Worm (Caenorhabditis elegans) whole organism, mixed stage, embryonic: Measurements from ENCODE around the gene cab-1.

Source experiments
- M03D4.4 ChIP-seq: sonication (generic microtip); optimal IDR thresholded peaks from 2 replicates; lab custom pipeline; 2017; ENCODE audit warnings: mild to moderate bottlenecking, missing genetic modification characterization, missing compliant biosample characterization
- bed-3 ChIP-seq: fragments of 200-800 bp; sonication (Bioruptor generic); optimal IDR thresholded peaks from 3 replicates; lab custom pipeline; 2018; ENCODE audit warnings: mild to moderate bottlenecking, missing genetic modification characterization, moderate library complexity, missing compliant biosample characterization
- blmp-1 ChIP-seq: fragments of 150-350 bp; optimal IDR thresholded peaks from 2 replicates; lab custom pipeline; 2014; ENCODE audit warnings: missing biosample characterization, missing genetic modification characterization
- ceh-83 ChIP-seq: fragments of 200-800 bp; sonication (Bioruptor generic); optimal IDR thresholded peaks from 2 replicates; lab custom pipeline; 2018; ENCODE audit warnings: mild to moderate bottlenecking, missing genetic modification characterization, missing compliant biosample characterization
- ces-1 ChIP-seq: fragments of 150-350 bp; optimal IDR thresholded peaks from 2 replicates; lab custom pipeline; 2014; ENCODE audit warnings: missing biosample characterization, missing genetic modification reagents, missing genetic modification characterization
- drap-1 ChIP-seq: fragments of 200-800 bp; sonication (Bioruptor generic); optimal IDR thresholded peaks from 3 replicates; lab custom pipeline; 2018; ENCODE audit warnings: mild to moderate bottlenecking, missing genetic modification characterization, missing compliant biosample characterization
- elt-1 ChIP-seq: sonication (generic microtip); optimal IDR thresholded peaks from 2 replicates; lab custom pipeline; 2017; ENCODE audit warnings: missing genetic modification characterization, mild to moderate bottlenecking, missing compliant biosample characterization, antibody characterized with exemption, moderate library complexity, borderline replicate concordance; ENCODE audit not compliant: insufficient read depth
- elt-3 ChIP-seq: fragments of 150-350 bp; optimal IDR thresholded peaks from 2 replicates; lab custom pipeline; 2014; ENCODE audit warnings: missing biosample characterization, missing genetic modification characterization
- flh-1 ChIP-seq: fragments of 200-800 bp; sonication (Bioruptor generic); optimal IDR thresholded peaks from 2 replicates; lab custom pipeline; 2018; ENCODE audit warnings: mild to moderate bottlenecking, missing genetic modification characterization, moderate library complexity, missing compliant biosample characterization
- ham-2 ChIP-seq: fragments of 200-800 bp; sonication (Bioruptor generic); optimal IDR thresholded peaks from 2 replicates; lab custom pipeline; 2018; ENCODE audit warnings: mild to moderate bottlenecking, missing genetic modification characterization, missing compliant biosample characterization
- hlh-1 ChIP-seq: fragments of 150-350 bp; optimal IDR thresholded peaks from 2 replicates; lab custom pipeline; 2014; ENCODE audit warnings: missing biosample characterization, missing genetic modification reagents, missing genetic modification characterization
- lin-13 ChIP-seq: fragments of 150-350 bp; optimal IDR thresholded peaks from 2 replicates; lab custom pipeline; 2014; ENCODE audit warnings: missing biosample characterization, missing genetic modification characterization
- lin-32 ChIP-seq: fragments of 200-800 bp; sonication (Bioruptor generic); optimal IDR thresholded peaks from 2 replicates; lab custom pipeline; 2018; ENCODE audit warnings: mild to moderate bottlenecking, missing genetic modification characterization, missing compliant biosample characterization
- lsy-2 ChIP-seq: fragments of 150-350 bp; optimal IDR thresholded peaks from 2 replicates; lab custom pipeline; 2014; ENCODE audit warnings: missing biosample characterization, missing genetic modification characterization
- mab-5 ChIP-seq: fragments of 150-350 bp; optimal IDR thresholded peaks from 2 replicates; lab custom pipeline; 2014; ENCODE audit warnings: missing biosample characterization, missing genetic modification characterization
- mep-1 ChIP-seq: fragments of 150-350 bp; optimal IDR thresholded peaks from 2 replicates; lab custom pipeline; 2017; ENCODE audit warnings: missing biosample characterization, missing genetic modification reagents, missing genetic modification characterization, inconsistent platforms
- mls-2 ChIP-seq: sonication (generic microtip); optimal IDR thresholded peaks from 2 replicates; lab custom pipeline; 2016; ENCODE audit warnings: mild to moderate bottlenecking, missing genetic modification characterization, moderate library complexity, missing compliant biosample characterization
- nhr-12 ChIP-seq: fragments of 150-350 bp; optimal IDR thresholded peaks from 2 replicates; lab custom pipeline; 2014; ENCODE audit warnings: missing biosample characterization, missing genetic modification characterization
- nhr-2 ChIP-seq: fragments of 150-350 bp; optimal IDR thresholded peaks from 2 replicates; lab custom pipeline; 2014; ENCODE audit warnings: missing biosample characterization, missing genetic modification characterization
- nhr-237 ChIP-seq: fragments of 150-350 bp; optimal IDR thresholded peaks from 2 replicates; lab custom pipeline; 2014; ENCODE audit warnings: missing biosample characterization, missing genetic modification characterization
- nhr-28 ChIP-seq: fragments of 150-350 bp; optimal IDR thresholded peaks from 2 replicates; lab custom pipeline; 2014; ENCODE audit warnings: missing biosample characterization, missing genetic modification characterization
- pha-4 ChIP-seq: fragments of 150-350 bp; optimal IDR thresholded peaks from 2 replicates; lab custom pipeline; 2018; ENCODE audit warnings: missing biosample characterization, missing genetic modification reagents, missing genetic modification characterization
- sem-2 ChIP-seq: fragments of 200-800 bp; sonication (Bioruptor generic); optimal IDR thresholded peaks from 2 replicates; lab custom pipeline; 2018; ENCODE audit warnings: mild to moderate bottlenecking, missing genetic modification characterization, missing compliant biosample characterization
- sptf-1 ChIP-seq: sonication (generic microtip); optimal IDR thresholded peaks from 2 replicates; lab custom pipeline; 2017; ENCODE audit warnings: mild to moderate bottlenecking, missing genetic modification characterization, moderate library complexity, missing compliant biosample characterization
- tbx-8 ChIP-seq: fragments of 200-800 bp; sonication (Bioruptor generic); optimal IDR thresholded peaks from 2 replicates; lab custom pipeline; 2018; ENCODE audit warnings: mild to moderate bottlenecking, missing genetic modification characterization, moderate library complexity, missing compliant biosample characterization
- unc-120 ChIP-seq: sonication (generic microtip); optimal IDR thresholded peaks from 2 replicates; lab custom pipeline; 2017; ENCODE audit warnings: missing genetic modification characterization, missing compliant biosample characterization; ENCODE audit not compliant: poor library complexity, severe bottlenecking
- unc-39 ChIP-seq: fragments of 150-350 bp; optimal IDR thresholded peaks from 2 replicates; lab custom pipeline; 2014; ENCODE audit warnings: missing biosample characterization, missing genetic modification characterization
- ztf-11 ChIP-seq: fragments of 150-350 bp; optimal IDR thresholded peaks from 2 replicates; lab custom pipeline; 2014; ENCODE audit warnings: missing biosample characterization, missing genetic modification characterization

The cab-1 gene

DNA sequence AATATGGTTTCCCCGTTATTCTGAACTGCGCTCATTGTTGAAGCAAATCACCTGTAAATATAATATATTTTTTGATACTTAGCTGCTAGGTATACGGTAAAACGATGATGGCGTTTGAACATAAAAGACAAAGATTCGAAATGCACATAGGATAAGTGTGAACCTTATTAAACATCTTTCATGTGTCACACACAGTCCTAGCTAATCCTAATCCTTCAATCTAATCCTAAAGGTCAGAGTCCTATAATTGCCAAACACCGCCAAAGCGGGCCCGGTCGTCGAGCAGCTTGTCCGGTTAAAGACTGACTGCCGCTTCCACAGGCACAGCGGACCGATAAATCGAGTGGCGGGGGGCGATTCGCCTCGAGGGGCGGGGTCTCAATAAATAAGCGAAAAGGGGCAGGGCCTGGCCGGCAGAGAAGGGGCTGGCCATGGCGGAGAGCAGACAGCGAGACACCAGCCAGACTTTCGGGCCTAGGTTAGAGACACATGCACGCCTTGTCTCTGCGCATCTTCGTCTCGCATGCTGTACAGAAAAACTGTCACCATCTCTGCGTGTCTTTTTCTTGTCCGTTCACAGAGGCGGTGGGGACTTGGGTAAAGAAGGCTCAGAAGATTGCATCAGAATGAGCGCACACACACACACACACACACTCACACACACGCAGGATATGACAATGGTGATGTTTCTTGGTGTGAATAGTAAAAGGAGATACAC is 40.9 kb downstream of the cab-1 start, which contains the start of gene F57G12.1 (continued):
- TF ChIP-seq ham-2 (GFP tag; lab: Kevin White, UChicago) (peak; percentile 87), mls-2 (tag; lab: Kevin White, UChicago) (peak; percentile 75), sptf-1 (tag; lab: Kevin White, UChicago) (peak; percentile 66), unc-39 (tag; lab: Kevin White, UChicago) (no peak), elt-1 (tag; lab: Kevin White, UChicago) (peak; percentile 32)
- TF ChIP-seq, all 35 proteins: peak for 22

ce11 chrX:12169390-12169789 is 43.3 kb downstream of the cab-1 start:
- TF ChIP-seq nhr-237 (tag; lab: Kevin White, UChicago) (no peak), ceh-83 (GFP tag; lab: Kevin White, UChicago) (peak; percentile 50)
- TF ChIP-seq, all 35 proteins: peak for 1

DNA sequence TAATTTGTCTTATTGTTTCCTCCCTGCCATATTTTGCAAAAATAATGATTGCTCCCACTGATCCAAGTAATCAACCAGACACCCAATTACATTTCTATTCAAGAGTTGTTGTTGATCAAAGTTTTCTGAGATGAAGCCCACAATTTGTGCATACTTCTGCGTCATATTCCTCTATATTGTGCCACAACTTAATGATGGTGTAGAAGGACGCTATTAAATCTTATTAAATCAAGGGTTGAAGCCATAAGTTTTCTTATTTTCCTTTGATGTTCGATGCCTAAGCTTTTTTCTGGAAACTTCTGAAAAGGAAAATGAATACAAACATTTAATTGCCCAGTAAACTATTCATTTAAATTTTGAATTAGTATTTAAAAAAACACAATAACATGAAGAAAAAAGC is 43.9 kb downstream of the cab-1 start:
- TF ChIP-seq ces-1 (GFP tag; lab: Kevin White, UChicago), result peak; percentile 69
- TF ChIP-seq ztf-11 (tag; lab: Kevin White, UChicago), result no peak
- no peak for TF ChIP-seq mab-5 (tag; lab: Kevin White, UChicago)
- TF ChIP-seq nhr-12, result no peak

DNA sequence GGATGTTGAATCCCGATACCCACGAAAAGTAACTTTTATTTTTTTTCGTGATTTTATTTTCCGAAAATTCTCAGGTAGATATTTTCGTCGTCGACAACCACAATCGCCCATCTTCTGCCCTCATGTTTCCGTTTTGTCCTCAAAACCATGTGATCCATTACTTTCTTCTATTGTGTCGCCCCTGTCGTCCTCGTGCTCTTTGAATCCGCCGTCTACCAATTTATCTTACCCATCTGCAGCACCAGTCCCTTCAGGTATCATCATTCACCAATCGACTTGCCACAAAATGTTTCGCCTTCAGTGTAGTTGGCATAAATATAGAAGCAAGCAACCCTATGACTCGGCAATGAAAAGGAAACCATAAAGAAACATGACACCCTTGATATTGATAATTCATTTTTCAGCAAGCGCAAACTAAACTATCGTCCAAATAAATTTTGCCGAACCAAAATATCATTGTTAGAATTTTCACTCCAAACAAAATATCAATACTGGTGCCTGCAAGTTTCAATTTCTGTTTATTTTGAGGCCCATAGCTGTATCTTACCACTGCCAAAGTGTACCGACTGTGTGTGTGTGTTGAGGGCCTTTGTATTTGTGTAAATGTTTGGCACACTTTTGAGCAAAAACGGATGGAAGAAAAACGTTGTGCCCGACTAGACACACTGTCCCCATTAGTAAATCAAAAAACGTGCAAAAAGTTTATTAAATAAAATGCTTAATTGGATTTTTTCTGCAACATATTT is 44.9 kb downstream of the cab-1 start:
- no peak for TF ChIP-seq ztf-11 (tag; lab: Kevin White, UChicago)
- TF ChIP-seq mls-2 (tag; lab: Kevin White, UChicago), result no peak
- no peak for TF ChIP-seq elt-3 (tag; lab: Kevin White, UChicago)
- TF ChIP-seq M03D4.4 (tag; lab: Kevin White, UChicago), result no peak
- no peak for TF ChIP-seq flh-1 (GFP tag; lab: Kevin White, UChicago)
- TF ChIP-seq nhr-28 (tag; lab: Kevin White, UChicago), result no peak
- no peak for TF ChIP-seq nhr-2 (tag; lab: Kevin White, UChicago)
- no peak for TF ChIP-seq mep-1 (tag; lab: Kevin White, UChicago)
- TF ChIP-seq hlh-1 (tag; lab: Kevin White, UChicago), result no peak
- no peak for TF ChIP-seq unc-39 (tag; lab: Kevin White, UChicago)
- TF ChIP-seq sem-2 (GFP tag; lab: Kevin White, UChicago), result no peak
- no peak for TF ChIP-seq elt-1 (tag; lab: Kevin White, UChicago)
- no peak for TF ChIP-seq ham-2 (GFP tag; lab: Kevin White, UChicago)
- no peak for TF ChIP-seq lin-32 (GFP tag; lab: Kevin White, UChicago)
- no peak for TF ChIP-seq lin-13 (tag; lab: Kevin White, UChicago)

DNA sequence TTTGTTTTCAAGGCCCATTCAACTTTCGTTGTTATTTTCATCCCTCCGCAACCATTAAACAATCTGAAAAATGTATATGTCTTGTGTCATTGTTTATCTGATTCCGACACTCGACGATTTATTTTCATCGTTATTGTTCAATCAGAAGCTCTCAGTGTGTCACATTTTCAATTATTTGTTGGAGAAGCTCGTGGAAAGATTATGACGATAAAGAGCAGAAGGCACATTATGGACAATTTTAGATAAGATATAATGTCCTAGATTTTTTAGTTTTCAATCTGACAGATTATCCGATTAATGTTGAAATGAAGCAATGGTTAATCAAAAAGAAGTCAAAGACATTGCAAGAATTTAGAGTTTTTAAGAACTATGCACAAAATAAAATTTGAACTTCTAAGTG is 47.8 kb downstream of the cab-1 start:
- no peak for TF ChIP-seq pha-4 (tag; lab: Kevin White, UChicago)
- no peak for TF ChIP-seq drap-1 (GFP tag; lab: Kevin White, UChicago)
- TF ChIP-seq lin-13 (tag; lab: Kevin White, UChicago), result no peak
- TF ChIP-seq ceh-83 (GFP tag; lab: Kevin White, UChicago), result no peak
- no peak for TF ChIP-seq elt-1 (tag; lab: Kevin White, UChicago)
- no peak for TF ChIP-seq lin-32 (GFP tag; lab: Kevin White, UChicago)
- TF ChIP-seq blmp-1, result no peak
- no peak for TF ChIP-seq mep-1 (tag; lab: Kevin White, UChicago)
- no peak for TF ChIP-seq unc-39 (tag; lab: Kevin White, UChicago)
- no peak for TF ChIP-seq bed-3 (GFP tag; lab: Kevin White, UChicago)
- TF ChIP-seq nhr-2 (tag; lab: Kevin White, UChicago), result no peak
- no peak for TF ChIP-seq tbx-8
- no peak for TF ChIP-seq lsy-2
- TF ChIP-seq unc-120 (tag; lab: Kevin White, UChicago), result no peak
